Worm (Caenorhabditis elegans) whole organism, late embryonic: ENCODE measurements around the gene ipla-1.

Experiments
- K02D7.2 ChIP-seq: sonication (generic microtip); optimal IDR thresholded peaks from 2 replicates; lab custom pipeline; 2017; ENCODE audit warnings: mild to moderate bottlenecking, missing genetic modification characterization, missing compliant biosample characterization
- T23F11.4 ChIP-seq: fragments of 200-800 bp; sonication (Bioruptor generic); optimal IDR thresholded peaks from 2 replicates; lab custom pipeline; 2018; ENCODE audit warnings: mild to moderate bottlenecking, missing genetic modification characterization, missing compliant biosample characterization
- ceh-18 ChIP-seq: sonication (generic microtip); optimal IDR thresholded peaks from 2 replicates; lab custom pipeline; 2016; ENCODE audit warnings: missing genetic modification characterization, missing compliant biosample characterization
- ceh-19 ChIP-seq: fragments of 200-800 bp; sonication (Bioruptor generic); optimal IDR thresholded peaks from 2 replicates; lab custom pipeline; 2018; ENCODE audit warnings: mild to moderate bottlenecking, missing genetic modification characterization, missing compliant biosample characterization
- ceh-2 ChIP-seq: sonication (generic microtip); optimal IDR thresholded peaks from 2 replicates; lab custom pipeline; 2016; ENCODE audit warnings: missing genotype, missing genetic modification characterization, missing compliant biosample characterization
- ceh-22 ChIP-seq: sonication (generic microtip); optimal IDR thresholded peaks from 2 replicates; lab custom pipeline; 2017; ENCODE audit warnings: missing biosample characterization, missing genetic modification characterization
- ceh-24 ChIP-seq: sonication (generic microtip); optimal IDR thresholded peaks from 2 replicates; lab custom pipeline; 2016; ENCODE audit warnings: mild to moderate bottlenecking, missing genetic modification characterization, missing compliant biosample characterization
- ceh-31 ChIP-seq: sonication (generic microtip); optimal IDR thresholded peaks from 2 replicates; lab custom pipeline; 2016; ENCODE audit warnings: missing genetic modification characterization, missing compliant biosample characterization
- ceh-45 ChIP-seq: fragments of 200-800 bp; sonication (Bioruptor generic); IDR thresholded peaks from 2 replicates; pipeline ENCODE4 v1.3.6; 2022; ENCODE audit warnings: missing genetic modification reagents, missing genetic modification characterization, missing compliant biosample characterization
- ceh-48 ChIP-seq: sonication (generic microtip); optimal IDR thresholded peaks from 2 replicates; lab custom pipeline; 2016; ENCODE audit warnings: missing genetic modification characterization, inconsistent platforms, missing compliant biosample characterization
- ceh-6 ChIP-seq: fragments of 200-800 bp; sonication (Bioruptor generic); optimal IDR thresholded peaks from 2 replicates; lab custom pipeline; 2018; ENCODE audit warnings: mild to moderate bottlenecking, missing genetic modification characterization, missing compliant biosample characterization
- dmd-4 ChIP-seq: sonication (generic microtip); optimal IDR thresholded peaks from 2 replicates; lab custom pipeline; 2016; ENCODE audit warnings: borderline replicate concordance, missing genetic modification characterization, missing compliant biosample characterization
- dve-1 ChIP-seq: sonication (generic microtip); optimal IDR thresholded peaks from 2 replicates; lab custom pipeline; 2017; ENCODE audit warnings: antibody characterized with exemption, mild to moderate bottlenecking, missing genetic modification characterization, missing compliant biosample characterization
- elt-2 ChIP-seq: sonication (generic microtip); optimal IDR thresholded peaks from 2 replicates; lab custom pipeline; 2016; ENCODE audit warnings: missing genetic modification reagents, missing genetic modification characterization, missing compliant biosample characterization
- elt-4 ChIP-seq: sonication (generic microtip); optimal IDR thresholded peaks from 2 replicates; lab custom pipeline; 2016; ENCODE audit warnings: missing genetic modification characterization, missing compliant biosample characterization
- fkh-6 ChIP-seq: sonication (generic microtip); optimal IDR thresholded peaks from 2 replicates; lab custom pipeline; 2016; ENCODE audit warnings: missing genetic modification characterization, missing compliant biosample characterization
- hlh-13 ChIP-seq: fragments of 200-800 bp; sonication (Bioruptor generic); optimal IDR thresholded peaks from 2 replicates; lab custom pipeline; 2018; ENCODE audit warnings: mild to moderate bottlenecking, missing genetic modification characterization, missing compliant biosample characterization
- hlh-15 ChIP-seq: sonication (generic microtip); optimal IDR thresholded peaks from 2 replicates; lab custom pipeline; 2016; ENCODE audit warnings: missing genetic modification characterization, missing compliant biosample characterization
- hlh-30 ChIP-seq: sonication (generic microtip); optimal IDR thresholded peaks from 2 replicates; lab custom pipeline; 2017; ENCODE audit warnings: antibody characterized with exemption, missing genetic modification characterization, missing compliant biosample characterization; ENCODE audit not compliant: insufficient read depth
- hlh-6 ChIP-seq: sonication (generic microtip); optimal IDR thresholded peaks from 2 replicates; lab custom pipeline; 2016; ENCODE audit warnings: missing genotype, missing genetic modification characterization, missing compliant biosample characterization
- lim-6 ChIP-seq: sonication (generic microtip); optimal IDR thresholded peaks from 2 replicates; lab custom pipeline; 2016; ENCODE audit warnings: missing genetic modification characterization, missing compliant biosample characterization
- madf-2 ChIP-seq: sonication (generic microtip); optimal IDR thresholded peaks from 2 replicates; lab custom pipeline; 2017; ENCODE audit warnings: missing genetic modification characterization, missing compliant biosample characterization
- nfya-1 ChIP-seq: sonication (generic microtip); optimal IDR thresholded peaks from 2 replicates; lab custom pipeline; 2017; ENCODE audit warnings: missing genetic modification characterization, mild to moderate bottlenecking, missing compliant biosample characterization, antibody characterized with exemption, moderate library complexity
- npax-4 ChIP-seq: sonication (generic microtip); optimal IDR thresholded peaks from 2 replicates; lab custom pipeline; 2016; ENCODE audit warnings: missing genetic modification characterization, missing compliant biosample characterization
- pag-3 ChIP-seq: sonication (generic microtip); optimal IDR thresholded peaks from 2 replicates; lab custom pipeline; 2016; ENCODE audit warnings: missing compliant biosample characterization, missing genetic modification characterization, borderline replicate concordance
- pha-2 ChIP-seq: sonication (generic microtip); optimal IDR thresholded peaks from 2 replicates; lab custom pipeline; 2017; ENCODE audit warnings: mild to moderate bottlenecking, missing genetic modification characterization, missing compliant biosample characterization
- pros-1 ChIP-seq: fragments of 150-350 bp; optimal IDR thresholded peaks from 2 replicates; lab custom pipeline; 2014; ENCODE audit warnings: missing biosample characterization, missing genetic modification reagents, missing genetic modification characterization
- ref-2 ChIP-seq: sonication (generic microtip); optimal IDR thresholded peaks from 2 replicates; lab custom pipeline; 2016; ENCODE audit warnings: missing genetic modification characterization, missing compliant biosample characterization
- rnt-1 ChIP-seq: sonication (generic microtip); optimal IDR thresholded peaks from 2 replicates; lab custom pipeline; 2016; ENCODE audit warnings: missing genetic modification characterization, missing compliant biosample characterization
- sox-2 ChIP-seq: fragments of 200-800 bp; sonication (Bioruptor generic); IDR thresholded peaks from 2 replicates; pipeline ENCODE4 v1.3.6; 2022; ENCODE audit warnings: missing genetic modification reagents, missing genetic modification characterization, missing compliant biosample characterization
- tbx-2 ChIP-seq: sonication (generic microtip); optimal IDR thresholded peaks from 2 replicates; lab custom pipeline; 2016; ENCODE audit warnings: missing genetic modification characterization, missing compliant biosample characterization
- tbx-7 ChIP-seq: sonication (generic microtip); optimal IDR thresholded peaks from 2 replicates; lab custom pipeline; 2016; ENCODE audit warnings: missing genotype, missing genetic modification characterization, missing compliant biosample characterization
- unc-3 ChIP-seq, 2 experiments: fragments of 200-800 bp in 1 of 2; sonication (Bioruptor generic) in 1 of 2; sonication (generic microtip) in 1 of 2; conservative IDR thresholded peaks in 1 of 2; optimal IDR thresholded peaks in 1 of 2; 2 replicates each; pipeline versions ENCODE4 v1.3.6 to Lab custom; 2016 to 2022; ENCODE audit warnings: missing compliant biosample characterization in 2 of 2, missing genetic modification characterization in 2 of 2, missing genetic modification reagents in 1 of 2
- unc-42 ChIP-seq: sonication (generic microtip); optimal IDR thresholded peaks from 2 replicates; lab custom pipeline; 2016; ENCODE audit warnings: missing genotype, missing genetic modification characterization, missing compliant biosample characterization
- zip-5 ChIP-seq: sonication (generic microtip); optimal IDR thresholded peaks from 2 replicates; lab custom pipeline; 2016; ENCODE audit warnings: missing genetic modification characterization, missing compliant biosample characterization
- ztf-16 ChIP-seq: sonication (generic microtip); optimal IDR thresholded peaks from 2 replicates; lab custom pipeline; 2017; ENCODE audit warnings: missing genetic modification characterization, missing compliant biosample characterization

ipla-1 gene

ce11 chrII:4617990-4618389, 16.8 kb upstream of the ipla-1 start, which contains the start of gene clec-137:
Gene clec-137 (minus strand): TSS chrII:4618090.
- TF ChIP-seq unc-42 (tag; lab: Kevin White, UChicago), result no peak
- no peak for TF ChIP-seq lim-6 (tag; lab: Kevin White, UChicago)
- TF ChIP-seq, all 69 proteins: peak for 0

- TF ChIP-seq npax-4 (tag; lab: Kevin White, UChicago) (no peak), ceh-31 (tag; lab: Kevin White, UChicago) (no peak), ceh-2 (tag; lab: Kevin White, UChicago) (no peak), ceh-24 (tag; lab: Kevin White, UChicago) (no peak), unc-42 (tag; lab: Kevin White, UChicago) (no peak), elt-4 (no peak), ceh-45 (GFP tag; lab: Robert Waterston, UW) (no peak), dmd-4 (tag; lab: Kevin White, UChicago) (no peak)
These were observed 15.3 kb upstream of the ipla-1 start, which contains the start of gene clec-136 for ce11 chrII:4616443-4616842. Gene clec-136 (minus strand): TSS chrII:4616543.

DNA sequence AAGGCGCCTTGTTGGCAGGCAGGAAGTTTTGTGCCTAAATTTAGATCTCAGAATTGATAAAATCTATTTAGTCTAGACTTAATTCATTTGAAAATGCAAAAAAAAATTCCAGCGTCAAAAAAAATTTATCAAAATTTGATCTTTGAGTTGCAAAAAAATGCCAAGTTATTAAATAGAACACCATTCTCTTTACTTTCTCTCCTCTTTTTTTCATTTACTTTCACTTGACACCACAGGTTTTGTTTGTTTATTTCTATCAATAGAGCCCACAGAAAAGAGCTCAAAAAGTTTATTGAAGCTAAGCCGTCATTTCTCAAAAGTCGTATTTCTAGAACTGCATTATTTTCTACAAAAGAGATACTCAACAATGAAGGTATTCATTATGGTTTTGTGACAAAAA, 11.5 kb upstream of the ipla-1 start, which contains the start of gene pqn-35:
Gene pqn-35, plus strand, starts transcription at position 301 of the 400 bp plus-strand sequence.
- no peak for TF ChIP-seq hlh-13 (GFP tag; lab: Kevin White, UChicago)
- no peak for TF ChIP-seq ceh-22 (tag; lab: Kevin White, UChicago)
- no peak for TF ChIP-seq madf-2 (tag; lab: Kevin White, UChicago)
- TF ChIP-seq ceh-48, result no peak
- no peak for TF ChIP-seq rnt-1
- TF ChIP-seq T23F11.4 (GFP tag; lab: Kevin White, UChicago), result no peak
- TF ChIP-seq tbx-2, result no peak
- TF ChIP-seq K02D7.2 (tag; lab: Kevin White, UChicago), result no peak
- TF ChIP-seq pros-1 (tag; lab: Kevin White, UChicago), result no peak
- TF ChIP-seq ceh-2 (tag; lab: Kevin White, UChicago), result no peak
- TF ChIP-seq ceh-18 (tag; lab: Kevin White, UChicago), result no peak
- TF ChIP-seq pag-3 (tag; lab: Kevin White, UChicago), result no peak
- TF ChIP-seq ztf-16 (tag; lab: Kevin White, UChicago), result no peak
- TF ChIP-seq sox-2 (GFP tag; lab: Robert Waterston, UW), result no peak
- TF ChIP-seq lim-6 (tag; lab: Kevin White, UChicago), result no peak
- no peak for TF ChIP-seq hlh-30
- no peak for TF ChIP-seq ceh-6 (GFP tag; lab: Kevin White, UChicago)
- TF ChIP-seq, all 69 proteins: peak for 0

- TF ChIP-seq ceh-6 (GFP tag; lab: Kevin White, UChicago) (no peak), ceh-45 (GFP tag; lab: Robert Waterston, UW) (no peak), hlh-15 (no peak), pha-2 (tag; lab: Kevin White, UChicago) (no peak), ceh-2 (tag; lab: Kevin White, UChicago) (no peak), unc-3 (GFP tag; conservative IDR thresholded peaks at IDR 0.05; lab: Robert Waterston, UW) (no peak), unc-3 (tag; optimal IDR thresholded peaks at IDR 0.05; lab: Kevin White, UChicago) (no peak), pros-1 (tag; lab: Kevin White, UChicago) (no peak), hlh-6 (tag; lab: Kevin White, UChicago) (no peak), ref-2 (tag; lab: Kevin White, UChicago) (no peak), dmd-4 (tag; lab: Kevin White, UChicago) (no peak), dve-1 (tag; lab: Kevin White, UChicago) (no peak), ceh-19 (GFP tag; lab: Kevin White, UChicago) (no peak), tbx-7 (no peak), nfya-1 (no peak), ceh-18 (tag; lab: Kevin White, UChicago) (no peak), elt-2 (tag; lab: Kevin White, UChicago) (no peak), ztf-16 (tag; lab: Kevin White, UChicago) (no peak), zip-5 (tag; lab: Kevin White, UChicago) (no peak), fkh-6 (tag; lab: Kevin White, UChicago) (no peak), hlh-30 (no peak)
- TF ChIP-seq, all 69 proteins: peak for 0
These were observed 6.9 kb upstream of the ipla-1 start, which contains the start of gene F35D11.3 for ce11 chrII:4608073-4608472. Gene F35D11.3 (plus strand): TSS chrII:4608372.
